Worm (Caenorhabditis elegans) whole organism, late embryonic: ENCODE measurements around the gene Y66C5A.2.

ENCODE experiments used
- fkh-10 ChIP-seq: fragments of 150-350 bp; optimal IDR thresholded peaks from 2 replicates; lab custom pipeline; 2014; ENCODE audit warnings: missing biosample characterization, missing genetic modification reagents, missing genetic modification characterization
- tbx-2 ChIP-seq: sonication (generic microtip); optimal IDR thresholded peaks from 2 replicates; lab custom pipeline; 2016; ENCODE audit warnings: missing genetic modification characterization, missing compliant biosample characterization

DNA sequence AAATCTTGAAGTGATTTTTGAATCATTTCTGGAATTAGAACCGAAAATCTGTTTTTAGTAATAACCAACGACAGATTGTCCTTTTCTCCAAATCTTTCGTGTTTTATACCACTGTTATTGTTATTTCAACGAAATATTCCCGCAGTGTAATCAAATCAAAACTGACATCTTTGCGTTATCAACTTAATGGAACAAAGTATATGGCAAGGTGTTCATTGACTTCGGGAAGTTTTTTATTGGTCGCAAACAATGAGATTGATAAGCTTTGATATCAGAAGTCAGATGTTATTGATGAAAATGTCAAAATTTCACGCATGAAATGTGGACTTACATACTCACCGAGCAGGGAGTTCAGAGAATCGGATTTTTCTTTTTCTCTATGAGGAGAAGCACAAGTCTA, 35.8 kb upstream of the Y66C5A.2 start, which contains the start of gene F23D12.11:
- TF ChIP-seq fkh-10 (GFP tag; lab: Kevin White, UChicago) = no peak
- TF ChIP-seq tbx-2 = no peak
